Fruit fly (Drosophila melanogaster): ENCODE data around the gene CG8132.

CG8132 gene

DNA sequence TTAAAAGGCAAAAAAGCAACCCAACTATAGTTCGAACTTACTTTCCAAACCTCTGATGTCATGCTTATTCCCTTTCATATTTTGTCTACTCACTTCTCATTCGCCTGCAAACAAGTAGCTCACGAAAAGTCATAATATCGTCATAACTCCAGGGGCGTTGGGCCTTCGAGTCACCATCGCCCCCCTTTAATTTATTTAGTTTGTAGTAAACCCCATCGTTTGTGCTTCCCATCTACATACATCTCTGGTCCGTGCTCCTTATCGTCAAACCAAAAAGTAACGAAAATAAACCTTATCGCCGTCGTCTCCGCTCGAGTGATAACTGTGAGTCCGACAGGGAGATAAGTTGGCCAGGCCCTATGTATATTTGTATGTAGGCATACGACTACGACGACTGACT lies 27.7 kb downstream of the CG8132 start (continued):
- TF ChIP-seq tgo (GFP tag; IDR thresholded peaks at IDR 0.05): peak; percentile 21; the same call in 1 of the 3 replicates
- peak; percentile 14 for TF ChIP-seq CG14710 (tag; optimal IDR thresholded peaks at IDR 0.05)
- 0 out of 2 replicates have a peak, but pooled peaks have one; percentile 21 for TF ChIP-seq Awh (GFP tag; IDR thresholded peaks at IDR 0.05)
- peak in 1 of 2 experiments; percentile 65 for TF ChIP-seq bsh (GFP tag; optimal IDR thresholded peaks at IDR 0.05)
- TF ChIP-seq ato (GFP tag; IDR thresholded peaks at IDR 0.05; ENCODE audit: partially characterized antibody): no peak
- peak; percentile 72 for TF ChIP-seq ERR (GFP tag; optimal IDR thresholded peaks at IDR 0.05)
- peak; percentile 57 for TF ChIP-seq Usf (GFP tag; optimal IDR thresholded peaks at IDR 0.05)
- no peak for TF ChIP-seq Trl (optimal IDR thresholded peaks at IDR 0.05)
- peak; percentile 32 for TF ChIP-seq Trl (GFP tag; optimal IDR thresholded peaks at IDR 0.05)
- TF ChIP-seq unpg (GFP tag; optimal IDR thresholded peaks at IDR 0.05): peak; percentile 55
- no peak for TF ChIP-seq Dp (GFP tag; optimal IDR thresholded peaks at IDR 0.05)
- TF ChIP-seq CG10959 (GFP tag; IDR thresholded peaks at IDR 0.05): no peak
- TF ChIP-seq Nf-YB (GFP tag; optimal IDR thresholded peaks at IDR 0.05): peak; percentile 41
- TF ChIP-seq CG6683 (GFP tag; optimal IDR thresholded peaks at IDR 0.05): peak; percentile 64
- 0 out of 2 replicates have a peak, but pooled peaks have one; percentile 17 for TF ChIP-seq Rx (GFP tag; IDR thresholded peaks at IDR 0.05)
- peak; percentile 63 to 72 for TF ChIP-seq dpn (GFP tag; optimal IDR thresholded peaks at IDR 0.05)
- no peak; the same call in 1 of the 2 replicates for TF ChIP-seq klu (GFP tag; IDR thresholded peaks at IDR 0.05)
- peak; percentile 29 for TF ChIP-seq tx (GFP tag; optimal IDR thresholded peaks at IDR 0.05)
- peak; percentile 51 for TF ChIP-seq CG8944 (GFP tag; optimal IDR thresholded peaks at IDR 0.05)
- peak; percentile 53 for TF ChIP-seq CG31441 (GFP tag; IDR thresholded peaks at IDR 0.05)
- TF ChIP-seq CG8359 (GFP tag; optimal IDR thresholded peaks at IDR 0.05; ENCODE audit: borderline replicate concordance): no peak
- TF ChIP-seq Elba2 (GFP tag; optimal IDR thresholded peaks at IDR 0.05): no peak
- no peak for TF ChIP-seq kni (GFP tag; optimal IDR thresholded peaks at IDR 0.05)
- TF ChIP-seq CG2120 (GFP tag; optimal IDR thresholded peaks at IDR 0.05): peak; percentile 93
- peak; percentile 69 for TF ChIP-seq GATAe (GFP tag; conservative IDR thresholded peaks at IDR 0.05)
- no peak for TF ChIP-seq ac (GFP tag; optimal IDR thresholded peaks at IDR 0.05)
- peak; percentile 79 for TF ChIP-seq CG11456 (GFP tag; IDR thresholded peaks at IDR 0.05)
- TF ChIP-seq CG13123 (GFP tag; optimal IDR thresholded peaks at IDR 0.05): no peak
- peak; percentile 61 for TF ChIP-seq emc (GFP tag; optimal IDR thresholded peaks at IDR 0.05)
- TF ChIP-seq pita (GFP tag; optimal IDR thresholded peaks at IDR 0.05): no peak
- peak; percentile 4 for TF ChIP-seq chn (GFP tag; optimal IDR thresholded peaks at IDR 0.05)
- peak; percentile 53 for TF ChIP-seq zfh2 (GFP tag; optimal IDR thresholded peaks at IDR 0.05)
- peak; percentile 84 for TF ChIP-seq Atf6 (GFP tag; IDR thresholded peaks at IDR 0.05)
- TF ChIP-seq gsb-n (tag; optimal IDR thresholded peaks at IDR 0.05): no peak
- peak; percentile 51; the same call in 1 of the 3 replicates for TF ChIP-seq CG2889 (GFP tag; IDR thresholded peaks at IDR 0.05)
- TF ChIP-seq nom (GFP tag; optimal IDR thresholded peaks at IDR 0.05): peak; percentile 4
- TF ChIP-seq CG2875 (GFP tag; optimal IDR thresholded peaks at IDR 0.05): no peak
- TF ChIP-seq ems (GFP tag; optimal IDR thresholded peaks at IDR 0.05): peak; percentile 72
- no peak for TF ChIP-seq sr (GFP tag; IDR thresholded peaks at IDR 0.05)
- TF ChIP-seq psq (GFP tag; optimal IDR thresholded peaks at IDR 0.05): no peak
- TF ChIP-seq HLH54F (GFP tag; optimal IDR thresholded peaks at IDR 0.05): peak; percentile 64
- TF ChIP-seq BEAF-32 (GFP tag; optimal IDR thresholded peaks at IDR 0.05): no peak
- TF ChIP-seq repo (GFP tag; optimal IDR thresholded peaks at IDR 0.05): peak; percentile 18
- no peak for TF ChIP-seq Tbp (GFP tag; optimal IDR thresholded peaks at IDR 0.05)
- no peak for TF ChIP-seq CG14441 (GFP tag; IDR thresholded peaks at IDR 0.05)
- no peak for TF ChIP-seq run (tag; optimal IDR thresholded peaks at IDR 0.05)
- TF ChIP-seq zf30C (GFP tag; optimal IDR thresholded peaks at IDR 0.05): no peak
- TF ChIP-seq lola (GFP tag; optimal IDR thresholded peaks at IDR 0.05): peak in 1 of 3 experiments; percentile 22
- peak; percentile 24 for TF ChIP-seq CG12942 (GFP tag; optimal IDR thresholded peaks at IDR 0.05)
- TF ChIP-seq hb (GFP tag; IDR thresholded peaks at IDR 0.05; ENCODE audit: partially characterized antibody): no peak
- TF ChIP-seq ttk (GFP tag; IDR thresholded peaks at IDR 0.05): no peak
